Worm (Caenorhabditis elegans) whole organism, L1 larva: ENCODE data around the gene glct-6.

Experiments
- aha-1 ChIP-seq: fragments of 150-350 bp; optimal IDR thresholded peaks from 2 replicates; lab custom pipeline; 2014; ENCODE audit warnings: missing biosample characterization, missing genetic modification characterization
- aly-2 ChIP-seq: fragments of 150-350 bp; optimal IDR thresholded peaks from 2 replicates; lab custom pipeline; 2014; ENCODE audit warnings: missing biosample characterization, missing genetic modification characterization
- ces-1 ChIP-seq: fragments of 150-350 bp; optimal IDR thresholded peaks from 2 replicates; lab custom pipeline; 2014; ENCODE audit warnings: missing biosample characterization, missing genetic modification reagents, missing genetic modification characterization
- dsc-1 ChIP-seq: sonication (generic microtip); optimal IDR thresholded peaks from 2 replicates; lab custom pipeline; 2016; ENCODE audit warnings: mild to moderate bottlenecking, missing genetic modification characterization, missing compliant biosample characterization
- efl-1 ChIP-seq, 4 experiments: fragments of 150-350 bp; optimal IDR thresholded peaks in 3 of 4; peaks in 1 of 4; 1 replicate in 1 of 4; 2 replicates in 3 of 4; lab custom pipeline; 2014; ENCODE audit warnings: missing biosample characterization in 2 of 4, missing genetic modification characterization in 2 of 4, missing genetic modification reagents in 2 of 4
- efl-3 ChIP-seq: fragments of 200-800 bp; sonication (Bioruptor generic); optimal IDR thresholded peaks from 2 replicates; lab custom pipeline; 2018; ENCODE audit warnings: mild to moderate bottlenecking, missing genetic modification characterization, missing compliant biosample characterization
- fkh-10 ChIP-seq: sonication (generic microtip); optimal IDR thresholded peaks from 2 replicates; lab custom pipeline; 2017; ENCODE audit warnings: missing biosample characterization, missing genetic modification reagents, missing genetic modification characterization
- hlh-17 ChIP-seq: fragments of 200-800 bp; sonication (Bioruptor generic); optimal IDR thresholded peaks from 2 replicates; lab custom pipeline; 2018; ENCODE audit warnings: missing genetic modification characterization, mild to moderate bottlenecking, missing compliant biosample characterization, moderate library complexity, borderline replicate concordance
- lin-15B ChIP-seq: fragments of 150-350 bp; sonication (generic microtip); optimal IDR thresholded peaks from 3 replicates; lab custom pipeline; 2014; ENCODE audit warnings: missing biosample characterization, missing genetic modification characterization
- mab-9 ChIP-seq: fragments of 200-800 bp; sonication (Bioruptor generic); IDR thresholded peaks from 2 replicates; pipeline ENCODE4 v1.3.6; 2022; ENCODE audit warnings: missing genetic modification reagents, missing genetic modification characterization, missing compliant biosample characterization
- mef-2 ChIP-seq: fragments of 150-350 bp; optimal IDR thresholded peaks from 2 replicates; lab custom pipeline; 2014; ENCODE audit warnings: missing biosample characterization, missing genetic modification characterization
- nhr-28 ChIP-seq: fragments of 150-350 bp; optimal IDR thresholded peaks from 2 replicates; lab custom pipeline; 2014; ENCODE audit warnings: missing biosample characterization, missing genetic modification characterization
- nhr-77 ChIP-seq: fragments of 150-350 bp; optimal IDR thresholded peaks from 2 replicates; lab custom pipeline; 2014; ENCODE audit warnings: missing biosample characterization, missing genetic modification characterization
- nhr-90 ChIP-seq: sonication (generic microtip); optimal IDR thresholded peaks from 2 replicates; lab custom pipeline; 2016; ENCODE audit warnings: mild to moderate bottlenecking, missing genetic modification characterization, missing compliant biosample characterization; ENCODE audit not compliant: poor library complexity
- pqm-1 ChIP-seq: sonication (generic microtip); optimal IDR thresholded peaks from 3 replicates; lab custom pipeline; 2017; ENCODE audit warnings: missing biosample characterization, missing genetic modification characterization
- snpc-4 ChIP-seq: fragments of 150-350 bp; optimal IDR thresholded peaks from 2 replicates; lab custom pipeline; 2014; ENCODE audit warnings: missing biosample characterization, missing genetic modification characterization
- sox-4 ChIP-seq: sonication (generic microtip); optimal IDR thresholded peaks from 2 replicates; lab custom pipeline; 2016; ENCODE audit warnings: missing genetic modification characterization, missing compliant biosample characterization
- ztf-11 ChIP-seq, 2 experiments: sonication (generic microtip); optimal IDR thresholded peaks; 2 replicates each; lab custom pipeline; 2016 to 2017; ENCODE audit warnings: missing genetic modification characterization in 2 of 2, missing biosample characterization in 1 of 2, missing compliant biosample characterization in 1 of 2

Gene glct-6

DNA sequence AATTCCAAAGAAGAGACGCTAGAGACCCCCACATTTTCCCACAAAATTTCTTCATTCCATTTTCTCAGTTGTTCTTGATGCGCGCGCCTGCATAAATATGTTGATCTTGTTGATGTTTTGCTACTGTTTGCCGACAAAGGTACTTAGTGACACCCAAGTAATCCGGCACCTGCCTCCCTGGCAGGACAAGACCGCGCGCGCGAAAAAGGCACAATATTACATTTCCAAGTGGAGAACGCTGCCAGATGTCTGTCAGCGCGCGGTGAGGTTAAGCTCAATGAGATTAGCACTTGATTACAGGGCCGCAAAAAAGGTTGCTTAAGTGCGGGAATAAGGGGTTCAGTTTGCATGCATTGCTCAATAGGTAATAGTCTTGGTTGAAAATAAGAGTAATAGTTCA is 57.6 kb downstream of the glct-6 start:
- TF ChIP-seq sox-4 (tag; lab: Kevin White, UChicago) (no peak), snpc-4 (no peak), aly-2 (no peak), nhr-77 (no peak), nhr-90 (tag; lab: Kevin White, UChicago) (no peak), pqm-1 (no peak), lin-15B (tag; lab: Kevin White, UChicago) (no peak), ces-1 (no peak), nhr-28 (tag; lab: Kevin White, UChicago) (no peak), hlh-17 (GFP tag; lab: Kevin White, UChicago) (no peak), fkh-10 (GFP tag; lab: Kevin White, UChicago) (no peak), aha-1 (tag; lab: Kevin White, UChicago) (no peak), efl-3 (GFP tag; lab: Kevin White, UChicago) (no peak), mab-9 (GFP tag; lab: Robert Waterston, UW) (no peak), mef-2 (tag; lab: Kevin White, UChicago) (no peak)

ce11 chrIV:3843019-3843527 is 59.1 kb downstream of the glct-6 start:
- TF ChIP-seq efl-1 (optimal IDR thresholded peaks at IDR 0.05; lab: Kevin White, UChicago), result no peak
- peak in 1 of 2 experiments; percentile 8 for TF ChIP-seq efl-1 (GFP tag; optimal IDR thresholded peaks at IDR 0.05 in 1 of 2; lab: Kevin White, UChicago)
- TF ChIP-seq aha-1 (tag; lab: Kevin White, UChicago), result no peak
- no peak for TF ChIP-seq dsc-1 (tag; lab: Kevin White, UChicago)
- TF ChIP-seq ztf-11 (tag; optimal IDR thresholded peaks at IDR 0.05; lab: Kevin White, UChicago), result no peak
- TF ChIP-seq, all 84 proteins: peak for 1
